Fruit fly (Drosophila melanogaster) whole organism: ENCODE results near the gene nompC.

Experiments used
- CG8478 ChIP-seq: fragments of >200 bp; optimal IDR thresholded peaks from 2 replicates; lab custom pipeline; 2018; ENCODE audit warnings: inconsistent platforms
- Dll ChIP-seq: fragments of >200 bp; optimal IDR thresholded peaks from 2 replicates; lab custom pipeline; 2017
- EcR ChIP-seq, 2 experiments: fragments of >200 bp; optimal IDR thresholded peaks; 2 replicates each; lab custom pipeline; 2017; ENCODE audit warnings: missing biosample characterization in 2 of 2, missing genetic modification characterization in 2 of 2, missing genetic modification reagents in 2 of 2
- pan ChIP-seq: fragments of >200 bp; optimal IDR thresholded peaks from 2 replicates; lab custom pipeline; 2017
- psq ChIP-seq: fragments of >200 bp; optimal IDR thresholded peaks from 2 replicates; lab custom pipeline; 2017
- usp ChIP-seq: fragments of >200 bp; optimal IDR thresholded peaks from 2 replicates; lab custom pipeline; 2017; ENCODE audit warnings: missing biosample characterization, missing genetic modification characterization, mixed read lengths

Gene nompC

DNA sequence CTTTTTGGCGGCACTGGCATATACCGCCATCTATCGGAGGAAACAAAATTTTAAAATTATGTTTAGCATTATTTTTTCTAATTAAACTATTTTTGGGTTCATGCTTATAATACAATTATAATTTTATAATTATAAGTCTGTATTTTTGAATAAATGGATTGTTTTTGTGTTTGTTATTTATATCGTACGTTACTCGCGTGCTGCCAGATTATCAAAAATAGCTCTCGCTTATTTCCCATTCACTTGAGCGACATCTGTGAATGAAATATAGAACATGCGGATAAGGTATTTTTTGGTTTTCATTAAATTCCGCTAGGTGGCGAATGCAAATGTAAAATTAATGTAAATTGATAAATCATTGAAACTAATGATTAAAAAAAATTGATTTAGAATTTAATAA, 19.8 kb downstream of the nompC start:
- TF ChIP-seq CG8478 (lab: Kevin White, UChicago) (no peak), usp (GFP tag; lab: Kevin White, UChicago) (no peak), EcR (GFP tag; optimal IDR thresholded peaks at IDR 0.05; lab: Kevin White, UChicago) (no peak), Dll (lab: Kevin White, UChicago) (no peak), pan (lab: Kevin White, UChicago) (no peak), psq (lab: Kevin White, UChicago) (no peak)

DNA sequence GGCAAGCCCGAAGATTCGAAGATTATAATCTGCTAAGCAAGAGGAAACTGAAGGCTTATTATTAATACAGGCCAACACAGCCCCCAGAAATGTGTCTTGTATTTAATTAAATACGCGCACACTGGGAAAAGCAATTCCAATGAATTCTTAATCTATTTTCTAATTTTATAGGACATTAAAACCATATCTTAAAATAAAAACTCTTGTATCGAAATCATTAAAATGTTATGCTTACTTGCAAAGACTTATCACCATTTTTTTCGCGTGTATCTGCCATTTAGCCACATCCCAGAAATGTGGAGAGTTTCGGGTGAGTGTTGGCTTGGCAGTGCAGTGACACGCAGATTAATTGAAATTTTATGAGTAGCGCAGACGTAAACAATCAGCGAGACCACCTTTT, 22.0 kb downstream of the nompC start:
- TF ChIP-seq CG8478 (lab: Kevin White, UChicago) (no peak), pan (lab: Kevin White, UChicago) (no peak), Dll (lab: Kevin White, UChicago) (no peak), psq (lab: Kevin White, UChicago) (no peak), usp (GFP tag; lab: Kevin White, UChicago) (no peak), EcR (GFP tag; optimal IDR thresholded peaks at IDR 0.05; lab: Kevin White, UChicago) (no peak)

dm6 chr2L:5372552-5372951, 26.6 kb downstream of the nompC start:
- no peak for TF ChIP-seq usp (GFP tag; lab: Kevin White, UChicago)
- TF ChIP-seq Dll (lab: Kevin White, UChicago), result no peak
- no peak for TF ChIP-seq CG8478 (lab: Kevin White, UChicago)
- no peak for TF ChIP-seq EcR (GFP tag; optimal IDR thresholded peaks at IDR 0.05; lab: Kevin White, UChicago)
- no peak for TF ChIP-seq pan (lab: Kevin White, UChicago)
- no peak for TF ChIP-seq psq (lab: Kevin White, UChicago)

- TF ChIP-seq Dll (lab: Kevin White, UChicago), result no peak
- no peak for TF ChIP-seq usp (GFP tag; lab: Kevin White, UChicago)
- no peak for TF ChIP-seq EcR (GFP tag; optimal IDR thresholded peaks at IDR 0.05; lab: Kevin White, UChicago)
- TF ChIP-seq psq (lab: Kevin White, UChicago), result no peak
Observed at dm6 chr2L:5374216-5374615, 28.2 kb downstream of the nompC start.

dm6 chr2L:5374989-5375388, 29.0 kb downstream of the nompC start:
- TF ChIP-seq pan (lab: Kevin White, UChicago) (no peak), usp (GFP tag; lab: Kevin White, UChicago) (no peak), psq (lab: Kevin White, UChicago) (no peak), Dll (lab: Kevin White, UChicago) (no peak), EcR (GFP tag; optimal IDR thresholded peaks at IDR 0.05; lab: Kevin White, UChicago) (no peak), CG8478 (lab: Kevin White, UChicago) (no peak)

dm6 chr2L:5376442-5376841, 30.4 kb downstream of the nompC start:
- no peak for TF ChIP-seq CG8478 (lab: Kevin White, UChicago)
- TF ChIP-seq Dll (lab: Kevin White, UChicago), result peak; percentile 22

DNA sequence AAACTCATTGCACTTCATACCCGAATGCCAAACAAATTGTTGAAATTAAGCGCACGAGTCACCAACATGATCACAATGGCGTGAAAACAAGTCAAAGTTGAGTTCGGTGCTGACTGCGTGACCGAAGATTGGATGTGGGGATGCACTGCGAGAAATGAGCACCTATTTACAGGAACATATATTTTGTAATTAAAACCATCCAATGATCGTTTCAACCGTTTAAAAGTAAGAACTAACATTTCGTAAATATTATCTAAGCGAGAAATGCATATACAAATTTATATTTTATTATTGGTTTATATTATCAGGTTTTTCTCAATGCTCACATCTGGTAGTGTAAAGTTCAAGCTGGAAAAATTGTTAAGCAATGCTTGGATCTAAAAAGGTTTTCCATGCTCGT, 32.8 kb downstream of the nompC start:
- no peak for TF ChIP-seq psq (lab: Kevin White, UChicago)
- TF ChIP-seq EcR (GFP tag; optimal IDR thresholded peaks at IDR 0.05; lab: Kevin White, UChicago), result no peak
- no peak for TF ChIP-seq CG8478 (lab: Kevin White, UChicago)
- no peak for TF ChIP-seq Dll (lab: Kevin White, UChicago)
- TF ChIP-seq pan (lab: Kevin White, UChicago), result no peak
- no peak for TF ChIP-seq usp (GFP tag; lab: Kevin White, UChicago)

dm6 chr2L:5381305-5381973, 35.4 kb downstream of the nompC start:
- TF ChIP-seq usp (GFP tag; lab: Kevin White, UChicago) (no peak), CG8478 (lab: Kevin White, UChicago) (no peak), EcR (GFP tag; optimal IDR thresholded peaks at IDR 0.05; lab: Kevin White, UChicago) (no peak), Dll (lab: Kevin White, UChicago) (no peak), psq (lab: Kevin White, UChicago) (no peak)

dm6 chr2L:5386261-5386660, 40.3 kb downstream of the nompC start:
- no peak for TF ChIP-seq pan (lab: Kevin White, UChicago)
- TF ChIP-seq CG8478 (lab: Kevin White, UChicago), result no peak
- TF ChIP-seq EcR (GFP tag; optimal IDR thresholded peaks at IDR 0.05; lab: Kevin White, UChicago), result no peak
- no peak for TF ChIP-seq Dll (lab: Kevin White, UChicago)
- TF ChIP-seq usp (GFP tag; lab: Kevin White, UChicago), result no peak
- TF ChIP-seq psq (lab: Kevin White, UChicago), result no peak

DNA sequence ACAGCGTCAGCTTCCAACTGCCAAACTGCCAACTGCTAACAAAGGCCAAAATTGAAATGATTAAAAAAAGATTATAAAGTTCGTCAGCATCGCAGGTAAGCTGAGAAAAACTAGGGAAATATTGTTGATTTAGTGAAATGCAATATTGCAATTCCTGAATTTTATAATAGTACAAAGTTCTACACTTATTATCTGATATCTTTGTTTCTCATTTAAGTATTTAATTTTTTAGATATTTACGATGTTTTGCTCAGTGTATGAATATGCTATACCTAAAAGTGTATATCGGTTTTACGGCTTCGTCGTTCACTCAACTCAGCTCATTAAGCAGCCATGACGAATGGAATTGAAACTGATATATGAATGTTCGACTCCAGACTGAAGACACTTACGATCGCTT, 47.3 kb downstream of the nompC start:
- TF ChIP-seq usp (GFP tag; lab: Kevin White, UChicago) (no peak), CG8478 (lab: Kevin White, UChicago) (no peak), psq (lab: Kevin White, UChicago) (no peak), EcR (GFP tag; optimal IDR thresholded peaks at IDR 0.05; lab: Kevin White, UChicago) (no peak), Dll (lab: Kevin White, UChicago) (no peak)

- TF ChIP-seq psq (lab: Kevin White, UChicago) (no peak), Dll (lab: Kevin White, UChicago) (no peak), CG8478 (lab: Kevin White, UChicago) (no peak), EcR (GFP tag; optimal IDR thresholded peaks at IDR 0.05; lab: Kevin White, UChicago) (no peak), usp (GFP tag; lab: Kevin White, UChicago) (no peak), pan (lab: Kevin White, UChicago) (no peak)
Observed at dm6 chr2L:5398375-5398774, 52.4 kb downstream of the nompC start.

DNA sequence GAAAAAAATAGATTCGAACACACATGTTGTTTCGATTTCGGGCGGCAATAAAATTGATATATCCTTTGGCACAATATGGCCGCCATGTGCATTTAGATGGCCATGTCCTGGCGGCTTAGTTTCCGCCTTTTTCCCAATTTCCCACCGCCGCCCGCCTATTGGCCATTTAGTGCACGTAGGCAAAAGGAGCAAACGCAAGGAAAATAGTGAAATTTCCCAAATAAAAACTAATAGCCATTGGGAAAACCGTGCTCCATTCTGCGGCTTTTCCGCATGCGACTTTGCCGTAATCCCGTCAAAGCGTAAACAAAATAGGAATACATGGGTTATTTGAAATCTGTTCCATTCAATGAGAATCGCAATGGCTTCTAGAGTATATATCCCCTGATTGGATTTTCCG, 55.0 kb downstream of the nompC start:
- no peak for TF ChIP-seq EcR (GFP tag; optimal IDR thresholded peaks at IDR 0.05; lab: Kevin White, UChicago)
- no peak for TF ChIP-seq CG8478 (lab: Kevin White, UChicago)
- no peak for TF ChIP-seq usp (GFP tag; lab: Kevin White, UChicago)
- TF ChIP-seq Dll (lab: Kevin White, UChicago), result no peak
- TF ChIP-seq psq (lab: Kevin White, UChicago), result no peak
- TF ChIP-seq pan (lab: Kevin White, UChicago), result no peak
